Fruit fly (Drosophila melanogaster) whole organism, wandering third instar larva: ENCODE data around the gene Sf3b2.

ENCODE experiments used
- Abd-B ChIP-seq: fragments of >200 bp; optimal IDR thresholded peaks from 2 replicates; lab custom pipeline; 2017; ENCODE audit warnings: missing biosample characterization, missing genetic modification characterization
- CG32264 ChIP-seq: fragments of 200-800 bp; sonication (Bioruptor generic); optimal IDR thresholded peaks from 2 replicates; lab custom pipeline; 2016; ENCODE audit warnings: missing biosample characterization, missing genetic modification characterization
- CG9705 ChIP-seq: fragments of 200-800 bp; sonication (Bioruptor generic); optimal IDR thresholded peaks from 2 replicates; lab custom pipeline; 2018; ENCODE audit warnings: missing biosample characterization, mild to moderate bottlenecking, missing genetic modification characterization
- CrebA ChIP-seq: fragments of 200-800 bp; sonication (Bioruptor generic); optimal IDR thresholded peaks from 2 replicates; lab custom pipeline; 2016; ENCODE audit warnings: missing biosample characterization, mild to moderate bottlenecking, missing genetic modification characterization, borderline replicate concordance
- Dfd ChIP-seq: fragments of >200 bp; optimal IDR thresholded peaks from 2 replicates; lab custom pipeline; 2017; ENCODE audit warnings: missing biosample characterization, missing genetic modification characterization
- Dif ChIP-seq: fragments of 200-275, 200-300 bp; sonication (Bioruptor generic); optimal IDR thresholded peaks from 2 replicates; lab custom pipeline; 2018; ENCODE audit warnings: missing biosample characterization, missing genetic modification characterization; ENCODE audit not compliant: partially characterized antibody
- GATAd ChIP-seq: sonication (Bioruptor generic); optimal IDR thresholded peaks from 2 replicates; lab custom pipeline; 2016; ENCODE audit warnings: missing biosample characterization, missing genetic modification characterization
- HLH106 ChIP-seq: fragments of 200-800 bp; optimal IDR thresholded peaks from 3 replicates; lab custom pipeline; 2019; ENCODE audit warnings: missing biosample characterization, mild to moderate bottlenecking, missing genetic modification characterization, moderate library complexity
- Hnf4 ChIP-seq: fragments of 200-800 bp; sonication (Bioruptor generic); optimal IDR thresholded peaks from 2 replicates; lab custom pipeline; 2016; ENCODE audit warnings: missing biosample characterization, mild to moderate bottlenecking, missing genetic modification characterization
- Hr78 ChIP-seq: fragments of >200 bp; optimal IDR thresholded peaks from 2 replicates; lab custom pipeline; 2017; ENCODE audit warnings: missing biosample characterization, missing genetic modification characterization
- Hr83 ChIP-seq: fragments of 200-300 bp; sonication (Bioruptor generic); optimal IDR thresholded peaks from 2 replicates; lab custom pipeline; 2016; ENCODE audit warnings: missing biosample characterization, mild to moderate bottlenecking, missing genetic modification characterization, moderate library complexity; ENCODE audit not compliant: poor library complexity, severe bottlenecking
- Jra ChIP-seq: sonication (Bioruptor generic); optimal IDR thresholded peaks from 2 replicates; lab custom pipeline; 2016; ENCODE audit warnings: missing biosample characterization, missing genetic modification characterization
- Mio ChIP-seq: sonication (Bioruptor generic); optimal IDR thresholded peaks from 2 replicates; lab custom pipeline; 2016; ENCODE audit warnings: missing biosample characterization, missing genetic modification characterization
- Myc ChIP-seq: fragments of >200 bp; optimal IDR thresholded peaks from 2 replicates; lab custom pipeline; 2017
- N ChIP-seq: fragments of >200 bp; optimal IDR thresholded peaks from 2 replicates; lab custom pipeline; 2018; ENCODE audit warnings: missing biosample characterization, missing external identifiers, missing genetic modification characterization
- OdsH ChIP-seq: fragments of 200-800 bp; sonication (Bioruptor generic); optimal IDR thresholded peaks from 2 replicates; lab custom pipeline; 2016; ENCODE audit warnings: missing biosample characterization, mild to moderate bottlenecking, missing genetic modification characterization
- Rel ChIP-seq, 2 experiments: fragments of 200-800 bp; sonication (Bioruptor generic) in 1 of 2; optimal IDR thresholded peaks; 2 replicates in 1 of 2; 3 replicates in 1 of 2; lab custom pipeline; 2016 to 2019; ENCODE audit warnings: mild to moderate bottlenecking in 2 of 2, missing biosample characterization in 2 of 2, missing genetic modification characterization in 2 of 2, moderate library complexity in 1 of 2
- Sp1 ChIP-seq: fragments of 200-800 bp; sonication (Bioruptor generic); optimal IDR thresholded peaks from 3 replicates; lab custom pipeline; 2019; ENCODE audit warnings: missing biosample characterization, mild to moderate bottlenecking, missing genetic modification characterization, moderate library complexity
- Vsx2 ChIP-seq: fragments of 200-300, 225-300 bp; sonication (Bioruptor generic); optimal IDR thresholded peaks from 2 replicates; lab custom pipeline; 2018; ENCODE audit warnings: missing biosample characterization, missing genetic modification characterization; ENCODE audit not compliant: partially characterized antibody
- br ChIP-seq: fragments of 200-800 bp; sonication (Bioruptor generic); optimal IDR thresholded peaks from 2 replicates; lab custom pipeline; 2016; ENCODE audit warnings: missing biosample characterization, missing genetic modification characterization
- brk ChIP-seq: fragments of 200-800 bp; sonication (Bioruptor generic); optimal IDR thresholded peaks from 2 replicates; lab custom pipeline; 2016; ENCODE audit warnings: missing biosample characterization, mild to moderate bottlenecking, missing genetic modification characterization
- dl ChIP-seq, 2 experiments: fragments of 175-275, 200-275 bp in 1 of 2; fragments of 200-275 bp in 1 of 2; sonication (Bioruptor generic); optimal IDR thresholded peaks; lab custom pipeline; 2018; ENCODE audit warnings: mild to moderate bottlenecking in 2 of 2, missing biosample characterization in 2 of 2, missing genetic modification characterization in 2 of 2, moderate library complexity in 2 of 2; ENCODE audit not compliant: partially characterized antibody in 2 of 2, insufficient read depth in 1 of 2
- dmrt93B ChIP-seq: fragments of 200-800 bp; sonication (Bioruptor generic); optimal IDR thresholded peaks from 2 replicates; lab custom pipeline; 2018; ENCODE audit warnings: missing biosample characterization, mild to moderate bottlenecking, missing genetic modification characterization
- dsf ChIP-seq: sonication (Bioruptor generic); optimal IDR thresholded peaks from 2 replicates; lab custom pipeline; 2016; ENCODE audit warnings: missing biosample characterization, missing genetic modification characterization, borderline replicate concordance
- ey ChIP-seq: fragments of 200-800 bp; sonication (Bioruptor generic); optimal IDR thresholded peaks from 2 replicates; lab custom pipeline; 2016; ENCODE audit warnings: missing biosample characterization, missing genetic modification characterization
- foxo ChIP-seq, 2 experiments: fragments of 200-800 bp; sonication (Bioruptor generic); optimal IDR thresholded peaks; 2 replicates in 1 of 2; 3 replicates in 1 of 2; lab custom pipeline; 2016 to 2017; ENCODE audit warnings: missing biosample characterization in 2 of 2, missing genetic modification characterization in 2 of 2
- fru ChIP-seq: fragments of 200-800 bp; sonication (Bioruptor generic); optimal IDR thresholded peaks from 3 replicates; lab custom pipeline; 2016; ENCODE audit warnings: missing biosample characterization, mild to moderate bottlenecking, missing genetic modification characterization
- h ChIP-seq: fragments of 200-800 bp; sonication (Bioruptor generic); optimal IDR thresholded peaks from 3 replicates; lab custom pipeline; 2016; ENCODE audit warnings: missing biosample characterization, mild to moderate bottlenecking, missing genetic modification characterization
- jim ChIP-seq: fragments of 175-275, 200-325 bp; sonication (Bioruptor generic); optimal IDR thresholded peaks from 2 replicates; lab custom pipeline; 2016; ENCODE audit warnings: missing biosample characterization, mild to moderate bottlenecking, missing genetic modification characterization
- lola ChIP-seq: fragments of >200 bp; optimal IDR thresholded peaks from 2 replicates; lab custom pipeline; 2017; ENCODE audit warnings: missing biosample characterization, missing genetic modification characterization
- pan ChIP-seq: fragments of >200 bp; optimal IDR thresholded peaks from 2 replicates; lab custom pipeline; 2017
- psq ChIP-seq: fragments of 200-800 bp; sonication (Bioruptor generic); optimal IDR thresholded peaks from 3 replicates; lab custom pipeline; 2017; ENCODE audit warnings: missing biosample characterization, mild to moderate bottlenecking, missing genetic modification characterization, moderate library complexity
- rgr ChIP-seq: fragments of 200-800 bp; sonication (Bioruptor generic); optimal IDR thresholded peaks from 3 replicates; lab custom pipeline; 2016; ENCODE audit warnings: missing biosample characterization, mild to moderate bottlenecking, missing genetic modification characterization
- sage ChIP-seq: fragments of 200-800 bp; sonication (Bioruptor generic); optimal IDR thresholded peaks from 2 replicates; lab custom pipeline; 2016; ENCODE audit warnings: missing biosample characterization, mild to moderate bottlenecking, missing genetic modification characterization
- sv ChIP-seq: fragments of 200-800 bp; sonication (Bioruptor generic); optimal IDR thresholded peaks from 3 replicates; lab custom pipeline; 2016; ENCODE audit warnings: missing biosample characterization, missing genetic modification characterization
- tai ChIP-seq: sonication (Bioruptor generic); optimal IDR thresholded peaks from 2 replicates; lab custom pipeline; 2016; ENCODE audit warnings: missing biosample characterization, missing genetic modification characterization
- usp ChIP-seq: fragments of >200 bp; optimal IDR thresholded peaks from 2 replicates; lab custom pipeline; 2017; ENCODE audit warnings: missing biosample characterization, missing genetic modification characterization
- woc ChIP-seq: sonication (Bioruptor generic); optimal IDR thresholded peaks from 2 replicates; lab custom pipeline; 2016; ENCODE audit warnings: missing biosample characterization, mild to moderate bottlenecking, missing genetic modification characterization

The Sf3b2 gene

dm6 chr2L:3044660-3045504, 15.9 kb upstream of the Sf3b2 start:
- peak; percentile 51 for TF ChIP-seq h
- TF ChIP-seq Hr83 (GFP tag; lab: Kevin White, UChicago) = peak; percentile 2
- TF ChIP-seq lola (GFP tag; lab: Kevin White, UChicago) = no peak
- no peak for TF ChIP-seq Rel (GFP tag; optimal IDR thresholded peaks at IDR 0.05; lab: Kevin White, UChicago)
- TF ChIP-seq Rel (tag; optimal IDR thresholded peaks at IDR 0.05; lab: Kevin White, UChicago) = peak; percentile 95

dm6 chr2L:3043647-3044046, 14.7 kb upstream of the Sf3b2 start, which contains the start of gene FASN2:
Gene FASN2, plus strand, starts transcription at chr2L:3043947.
- no peak for TF ChIP-seq foxo (GFP tag; optimal IDR thresholded peaks at IDR 0.05; lab: Kevin White, UChicago)
- no peak for TF ChIP-seq GATAd (GFP tag; lab: Kevin White, UChicago)
- no peak for TF ChIP-seq rgr
- TF ChIP-seq OdsH (GFP tag; lab: Kevin White, UChicago) = no peak
- no peak for TF ChIP-seq Hr83 (GFP tag; lab: Kevin White, UChicago)
- no peak for TF ChIP-seq Hr78 (GFP tag; lab: Kevin White, UChicago)
- no peak for TF ChIP-seq Sp1
- no peak for TF ChIP-seq Dif (GFP tag; lab: Kevin White, UChicago)
- no peak for TF ChIP-seq woc
- TF ChIP-seq, all 38 proteins: peak for 0

- TF ChIP-seq Hr83 (GFP tag; lab: Kevin White, UChicago) (no peak), sv (no peak), jim (GFP tag; lab: Kevin White, UChicago) (no peak), OdsH (GFP tag; lab: Kevin White, UChicago) (peak; percentile 43), Myc (no peak), Dif (GFP tag; lab: Kevin White, UChicago) (no peak), fru (peak; percentile 49), woc (no peak), pan (no peak), dmrt93B (no peak), lola (GFP tag; lab: Kevin White, UChicago) (no peak), dsf (GFP tag; lab: Kevin White, UChicago) (no peak), brk (no peak), rgr (peak; percentile 24), Rel (GFP tag; optimal IDR thresholded peaks at IDR 0.05; lab: Kevin White, UChicago) (no peak), Rel (tag; optimal IDR thresholded peaks at IDR 0.05; lab: Kevin White, UChicago) (peak; percentile 73), Jra (GFP tag; lab: Kevin White, UChicago) (no peak), Vsx2 (GFP tag; lab: Kevin White, UChicago) (no peak), Hnf4 (no peak), dl (GFP tag; optimal IDR thresholded peaks at IDR 0.05; lab: Kevin White, UChicago; ENCODE audit: insufficient read depth in 1 of 2, partially characterized antibody in 2 of 2) (no peak), CrebA (GFP tag; lab: Kevin White, UChicago) (no peak), psq (GFP tag; lab: Kevin White, UChicago) (peak; percentile 20), Mio (no peak), GATAd (GFP tag; lab: Kevin White, UChicago) (no peak), sage (GFP tag; lab: Kevin White, UChicago) (no peak), Dfd (GFP tag; lab: Kevin White, UChicago) (no peak), N (GFP tag; lab: Kevin White, UChicago) (no peak), foxo (GFP tag; optimal IDR thresholded peaks at IDR 0.05; lab: Kevin White, UChicago) (peak in 1 of 2 experiments; percentile 73), Hr78 (GFP tag; lab: Kevin White, UChicago) (no peak), ey (no peak), tai (GFP tag; lab: Kevin White, UChicago) (no peak), Sp1 (no peak), h (peak; percentile 81), Abd-B (GFP tag; lab: Kevin White, UChicago) (no peak), br (GFP tag; lab: Kevin White, UChicago) (peak; percentile 51), usp (GFP tag; lab: Kevin White, UChicago) (no peak), HLH106 (tag; lab: Kevin White, UChicago) (no peak), CG32264 (GFP tag; lab: Kevin White, UChicago) (no peak), CG9705 (GFP tag; lab: Kevin White, UChicago) (no peak)
These were observed 13.1 kb upstream of the Sf3b2 start, which contains the start of gene CG17261 for dm6 chr2L:3041918-3042615. Gene CG17261, plus strand, starts transcription at chr2L:3042551.
